Worm (Caenorhabditis elegans): ENCODE data around the gene fbxa-90.

ce11 chrV:16956229-16956628, 10.4 kb upstream of the fbxa-90 start, which contains the start of gene clec-239:
- TF ChIP-seq med-1 (GFP tag; optimal IDR thresholded peaks at IDR 0.05; ENCODE audit: insufficient read depth) (no peak), tab-1 (GFP tag; IDR thresholded peaks at IDR 0.05) (no peak), T22C8.4 (GFP tag; IDR thresholded peaks at IDR 0.05) (no peak), ztf-23 (GFP tag; IDR thresholded peaks at IDR 0.05) (no peak), ztf-29 (GFP tag; IDR thresholded peaks at IDR 0.05) (no peak), flt-1 (GFP tag; IDR thresholded peaks at IDR 0.05) (no peak), ref-1 (GFP tag; conservative IDR thresholded peaks at IDR 0.05) (no peak), klf-2 (GFP tag; conservative IDR thresholded peaks at IDR 0.05) (no peak), cog-1 (tag; optimal IDR thresholded peaks at IDR 0.05) (no peak)

Data from whole organism, midembryonic.